Worm (Caenorhabditis elegans) whole organism, L1 larva: ENCODE measurements around the gene dod-20.

Experiments
- C04F5.9 ChIP-seq: sonication (generic microtip); optimal IDR thresholded peaks from 2 replicates; lab custom pipeline; 2016; ENCODE audit warnings: missing genetic modification characterization, missing compliant biosample characterization
- C34B4.2 ChIP-seq: sonication (generic microtip); optimal IDR thresholded peaks from 2 replicates; lab custom pipeline; 2017; ENCODE audit warnings: mild to moderate bottlenecking, missing genetic modification characterization, missing compliant biosample characterization
- F16B12.6 ChIP-seq: fragments of 150-350 bp; optimal IDR thresholded peaks from 2 replicates; lab custom pipeline; 2014; ENCODE audit warnings: missing biosample characterization, missing genetic modification characterization
- Y116A8C.19 ChIP-seq: sonication (generic microtip); optimal IDR thresholded peaks from 2 replicates; lab custom pipeline; 2016; ENCODE audit warnings: missing compliant biosample characterization, missing genetic modification characterization, borderline replicate concordance
- aly-2 ChIP-seq: fragments of 150-350 bp; optimal IDR thresholded peaks from 2 replicates; lab custom pipeline; 2014; ENCODE audit warnings: missing biosample characterization, missing genetic modification characterization
- ceh-63 ChIP-seq: fragments of 200-800 bp; sonication (Bioruptor generic); optimal IDR thresholded peaks from 2 replicates; lab custom pipeline; 2018; ENCODE audit warnings: mild to moderate bottlenecking, missing genetic modification characterization, missing compliant biosample characterization
- ceh-8 ChIP-seq: fragments of 200-800 bp; sonication (Bioruptor generic); optimal IDR thresholded peaks from 2 replicates; lab custom pipeline; 2018; ENCODE audit warnings: mild to moderate bottlenecking, missing genetic modification characterization, moderate library complexity, missing compliant biosample characterization
- dpl-1 ChIP-seq, 3 experiments: fragments of 150-350 bp in 2 of 3; sonication (generic microtip) in 1 of 3; optimal IDR thresholded peaks; 2 replicates each; lab custom pipeline; 2014 to 2017; ENCODE audit warnings: missing biosample characterization in 3 of 3, missing genetic modification characterization in 3 of 3, missing genetic modification reagents in 3 of 3
- egl-13 ChIP-seq: sonication (generic microtip); optimal IDR thresholded peaks from 2 replicates; lab custom pipeline; 2016; ENCODE audit warnings: missing genotype, missing genetic modification reagents, missing genetic modification characterization, missing compliant biosample characterization
- fkh-4 ChIP-seq: sonication (generic microtip); optimal IDR thresholded peaks from 2 replicates; lab custom pipeline; 2016; ENCODE audit warnings: missing compliant biosample characterization, missing genetic modification characterization, borderline replicate concordance
- fkh-8 ChIP-seq: sonication (generic microtip); optimal IDR thresholded peaks from 2 replicates; lab custom pipeline; 2016; ENCODE audit warnings: mild to moderate bottlenecking, missing genetic modification characterization, missing compliant biosample characterization
- hlh-17 ChIP-seq: fragments of 200-800 bp; sonication (Bioruptor generic); optimal IDR thresholded peaks from 2 replicates; lab custom pipeline; 2018; ENCODE audit warnings: missing genetic modification characterization, mild to moderate bottlenecking, missing compliant biosample characterization, moderate library complexity, borderline replicate concordance
- lin-13 ChIP-seq: fragments of 150-350 bp; optimal IDR thresholded peaks from 2 replicates; lab custom pipeline; 2014; ENCODE audit warnings: missing biosample characterization, missing genetic modification reagents, missing genetic modification characterization
- lin-35 ChIP-seq, 2 experiments: fragments of 150-350 bp; optimal IDR thresholded peaks; 2 replicates each; lab custom pipeline; 2014; ENCODE audit warnings: missing biosample characterization in 2 of 2, missing genetic modification characterization in 2 of 2, missing genetic modification reagents in 2 of 2
- mab-9 ChIP-seq: fragments of 200-800 bp; sonication (Bioruptor generic); IDR thresholded peaks from 2 replicates; pipeline ENCODE4 v1.3.6; 2022; ENCODE audit warnings: missing genetic modification reagents, missing genetic modification characterization, missing compliant biosample characterization
- mep-1 ChIP-seq: fragments of 150-350 bp; optimal IDR thresholded peaks from 2 replicates; lab custom pipeline; 2014; ENCODE audit warnings: missing biosample characterization, missing genetic modification characterization
- nhr-12 ChIP-seq: sonication (generic microtip); optimal IDR thresholded peaks from 2 replicates; lab custom pipeline; 2017; ENCODE audit warnings: missing biosample characterization, missing genetic modification characterization
- nhr-28 ChIP-seq: fragments of 150-350 bp; optimal IDR thresholded peaks from 2 replicates; lab custom pipeline; 2014; ENCODE audit warnings: missing biosample characterization, missing genetic modification characterization
- nhr-47 ChIP-seq: sonication (generic microtip); optimal IDR thresholded peaks from 2 replicates; lab custom pipeline; 2016; ENCODE audit warnings: mild to moderate bottlenecking, missing genetic modification characterization, moderate library complexity, missing compliant biosample characterization
- nhr-71 ChIP-seq: sonication (generic microtip); optimal IDR thresholded peaks from 2 replicates; lab custom pipeline; 2016; ENCODE audit warnings: mild to moderate bottlenecking, missing genetic modification characterization, moderate library complexity, missing compliant biosample characterization
- nhr-76 ChIP-seq: sonication (generic microtip); optimal IDR thresholded peaks from 2 replicates; lab custom pipeline; 2017; ENCODE audit warnings: missing biosample characterization, missing genetic modification characterization
- nhr-77 ChIP-seq: fragments of 150-350 bp; optimal IDR thresholded peaks from 2 replicates; lab custom pipeline; 2014; ENCODE audit warnings: missing biosample characterization, missing genetic modification characterization
- nhr-85 ChIP-seq: sonication (generic microtip); peaks from one replicate; lab custom pipeline; 2016; ENCODE audit warnings: missing genetic modification characterization, inconsistent platforms, missing compliant biosample characterization
- pag-3 ChIP-seq: sonication (generic microtip); optimal IDR thresholded peaks from 2 replicates; lab custom pipeline; 2017; ENCODE audit warnings: missing genetic modification characterization, mild to moderate bottlenecking, missing compliant biosample characterization, antibody characterized with exemption, borderline replicate concordance; ENCODE audit not compliant: insufficient read depth
- pqm-1 ChIP-seq: sonication (generic microtip); optimal IDR thresholded peaks from 3 replicates; lab custom pipeline; 2017; ENCODE audit warnings: missing biosample characterization, missing genetic modification characterization
- rnt-1 ChIP-seq: sonication (generic microtip); optimal IDR thresholded peaks from 2 replicates; lab custom pipeline; 2016; ENCODE audit warnings: mild to moderate bottlenecking, missing genetic modification characterization, moderate library complexity, missing compliant biosample characterization
- snu-23 ChIP-seq: sonication (generic microtip); optimal IDR thresholded peaks from 2 replicates; lab custom pipeline; 2016; ENCODE audit warnings: missing genetic modification characterization, missing compliant biosample characterization
- sptf-1 ChIP-seq: fragments of 150-350 bp; optimal IDR thresholded peaks from 2 replicates; lab custom pipeline; 2014; ENCODE audit warnings: missing biosample characterization, missing genetic modification characterization
- tbx-2 ChIP-seq: sonication (generic microtip); optimal IDR thresholded peaks from 2 replicates; lab custom pipeline; 2016; ENCODE audit warnings: missing genetic modification characterization, missing compliant biosample characterization
- unc-130 ChIP-seq: fragments of 150-350 bp; optimal IDR thresholded peaks from 2 replicates; lab custom pipeline; 2017; ENCODE audit warnings: missing biosample characterization, missing genetic modification characterization, inconsistent platforms
- unc-62 ChIP-seq: fragments of 150-350 bp; optimal IDR thresholded peaks from 2 replicates; lab custom pipeline; 2014; ENCODE audit warnings: missing biosample characterization, missing genetic modification reagents, missing genetic modification characterization
- unc-86 ChIP-seq: sonication (generic microtip); optimal IDR thresholded peaks from 2 replicates; lab custom pipeline; 2016; ENCODE audit warnings: missing genetic modification characterization, missing compliant biosample characterization
- vab-15 ChIP-seq: sonication (generic microtip); optimal IDR thresholded peaks from 2 replicates; lab custom pipeline; 2017; ENCODE audit warnings: missing genotype, mild to moderate bottlenecking, missing genetic modification characterization, missing compliant biosample characterization
- zag-1 ChIP-seq: fragments of 150-350 bp; optimal IDR thresholded peaks from 2 replicates; lab custom pipeline; 2014; ENCODE audit warnings: missing biosample characterization, missing genetic modification characterization
- zip-4 ChIP-seq: fragments of 200-800 bp; sonication (Bioruptor generic); optimal IDR thresholded peaks from 2 replicates; lab custom pipeline; 2018; ENCODE audit warnings: mild to moderate bottlenecking, missing genetic modification characterization, moderate library complexity, missing compliant biosample characterization
- ztf-4 ChIP-seq: fragments of 150-350 bp; optimal IDR thresholded peaks from 2 replicates; lab custom pipeline; 2014; ENCODE audit warnings: missing biosample characterization, missing genetic modification characterization

dod-20 gene

DNA sequence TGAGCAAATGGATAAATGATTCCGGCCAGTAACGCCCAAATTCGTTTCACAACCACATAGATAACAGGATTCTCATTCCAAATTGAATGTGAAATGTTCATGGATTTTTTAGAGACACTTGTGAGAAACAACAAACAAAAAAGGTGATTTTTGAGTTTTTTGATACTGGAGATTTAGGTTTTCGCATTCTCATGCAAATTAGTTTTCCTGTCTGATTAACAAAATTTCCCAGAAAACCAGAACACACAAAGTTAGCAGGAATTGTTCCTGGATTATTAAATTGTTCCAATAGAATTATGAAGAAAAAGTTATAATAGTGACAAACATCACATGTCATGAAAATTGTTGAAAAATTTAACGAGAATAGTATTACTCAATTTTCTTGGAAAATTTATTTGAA lies 21.0 kb downstream of the dod-20 start, which contains the start of gene srh-33:
srh-33 (minus strand) TSS at position 101 of the 400 bp plus-strand sequence.
- TF ChIP-seq unc-130 (no peak), mep-1 (tag; lab: Kevin White, UChicago) (no peak), nhr-77 (tag; lab: Kevin White, UChicago) (no peak), C04F5.9 (tag; lab: Kevin White, UChicago) (no peak), sptf-1 (tag; lab: Kevin White, UChicago) (no peak), pag-3 (tag; lab: Kevin White, UChicago) (no peak), snu-23 (no peak), nhr-28 (tag; lab: Kevin White, UChicago) (no peak), ceh-8 (GFP tag; lab: Kevin White, UChicago) (no peak), pqm-1 (tag; lab: Kevin White, UChicago) (no peak), C34B4.2 (tag; lab: Kevin White, UChicago) (no peak), rnt-1 (tag; lab: Kevin White, UChicago) (no peak), Y116A8C.19 (tag; lab: Kevin White, UChicago) (no peak), dpl-1 (GFP tag; optimal IDR thresholded peaks at IDR 0.05; lab: Kevin White, UChicago) (no peak), egl-13 (tag; lab: Kevin White, UChicago) (no peak), unc-86 (tag; lab: Kevin White, UChicago) (no peak), aly-2 (tag; lab: Kevin White, UChicago) (no peak), nhr-76 (no peak)

DNA sequence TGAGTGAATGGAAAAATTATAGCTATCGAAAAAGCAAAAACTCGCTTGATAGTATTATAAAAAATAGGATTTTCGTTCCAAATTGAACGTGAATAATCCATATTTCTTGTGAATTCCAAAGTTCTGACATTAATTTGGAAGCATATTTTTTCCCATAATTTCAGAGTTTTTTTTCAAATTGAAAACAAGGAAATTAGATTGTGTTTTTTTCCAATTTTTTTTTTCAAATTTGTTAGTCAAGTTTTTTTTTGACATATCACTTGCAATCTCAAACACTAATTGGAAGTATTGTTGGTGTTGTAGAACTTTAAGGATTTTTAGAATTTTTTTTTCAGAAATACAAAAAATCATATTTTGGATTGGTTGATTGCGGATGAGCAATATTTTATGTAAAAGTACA lies 24.3 kb downstream of the dod-20 start, which contains the start of gene srh-34:
srh-34 (minus strand) TSS at position 101 of the 400 bp plus-strand sequence.
- TF ChIP-seq zag-1 (tag; lab: Kevin White, UChicago): no peak
- TF ChIP-seq tbx-2 (tag; lab: Kevin White, UChicago): no peak
- no peak for TF ChIP-seq nhr-76
- TF ChIP-seq zip-4: no peak
- TF ChIP-seq ceh-63 (GFP tag; lab: Kevin White, UChicago): no peak
- TF ChIP-seq nhr-12 (tag; lab: Kevin White, UChicago): no peak
- no peak for TF ChIP-seq lin-13
- no peak for TF ChIP-seq unc-62 (GFP tag; lab: Kevin White, UChicago)
- no peak for TF ChIP-seq C34B4.2 (tag; lab: Kevin White, UChicago)
- no peak for TF ChIP-seq F16B12.6 (tag; lab: Kevin White, UChicago)
- no peak for TF ChIP-seq nhr-71
- no peak for TF ChIP-seq vab-15
- no peak for TF ChIP-seq fkh-4 (tag; lab: Kevin White, UChicago)
- no peak for TF ChIP-seq fkh-8 (tag; lab: Kevin White, UChicago)
- TF ChIP-seq hlh-17 (GFP tag; lab: Kevin White, UChicago): no peak
- no peak for TF ChIP-seq rnt-1 (tag; lab: Kevin White, UChicago)
- TF ChIP-seq dpl-1 (GFP tag; optimal IDR thresholded peaks at IDR 0.05; lab: Kevin White, UChicago): no peak

DNA sequence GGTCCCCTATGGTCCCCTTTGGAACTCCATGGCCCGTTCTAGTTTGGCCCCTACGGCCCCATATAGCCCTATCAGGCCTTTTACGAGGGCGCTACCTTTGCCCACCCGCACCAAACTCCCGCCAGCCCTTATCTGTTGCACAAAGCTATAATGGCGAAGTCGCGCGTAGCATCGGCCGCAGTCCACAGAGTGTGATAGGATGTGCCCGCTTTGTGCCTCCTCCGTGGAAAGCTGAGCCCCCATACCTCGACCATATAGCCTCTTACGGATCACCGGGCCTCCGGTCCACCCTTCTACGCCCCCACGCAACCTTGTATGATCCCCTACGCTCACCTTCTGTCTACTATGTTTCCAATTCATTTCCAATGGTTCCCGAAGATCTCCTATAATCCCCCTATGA lies 24.8 kb downstream of the dod-20 start:
- TF ChIP-seq lin-35 (GFP tag; optimal IDR thresholded peaks at IDR 0.05; lab: Kevin White, UChicago) (no peak), nhr-85 (tag; lab: Kevin White, UChicago) (peak; percentile 8), mab-9 (GFP tag; lab: Robert Waterston, UW) (no peak), nhr-47 (tag; lab: Kevin White, UChicago) (no peak)

DNA sequence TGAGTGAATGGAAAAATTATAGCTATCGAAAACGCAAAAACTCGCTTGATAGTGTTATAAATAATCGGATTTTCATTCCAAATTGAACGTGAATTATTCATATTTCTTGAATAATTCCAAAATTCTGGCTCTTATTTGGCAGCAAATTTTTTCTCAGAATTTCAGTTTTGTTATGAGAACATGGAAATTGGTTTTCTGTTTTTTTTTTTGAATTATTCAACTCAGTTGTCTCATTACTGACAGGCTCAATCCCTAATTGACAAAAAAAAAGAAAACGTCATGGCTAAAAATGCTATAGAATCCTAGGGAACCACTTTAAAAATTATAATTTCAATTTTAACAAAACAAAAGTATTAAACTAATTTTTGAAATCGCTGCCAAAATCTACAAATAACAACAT lies 26.9 kb downstream of the dod-20 start, which contains the start of gene srh-35:
srh-35 (minus strand) TSS at position 101 of the 400 bp plus-strand sequence.
- TF ChIP-seq nhr-85 (tag; lab: Kevin White, UChicago) (peak; percentile 10), ztf-4 (no peak)
